Fruit fly (Drosophila melanogaster) whole organism, embryonic: Measurements from ENCODE around the gene CG15353.

ENCODE experiments used
- Atf-2 ChIP-seq: fragments of 200-800 bp; sonication (Bioruptor generic); optimal IDR thresholded peaks from 2 replicates; lab custom pipeline; 2016; ENCODE audit warnings: missing biosample characterization, missing genetic modification characterization
- BEAF-32 ChIP-seq: fragments of 200-800 bp; sonication (Bioruptor generic); optimal IDR thresholded peaks from 3 replicates; lab custom pipeline; 2017; ENCODE audit warnings: missing biosample characterization, missing genetic modification characterization, mild to moderate bottlenecking, moderate library complexity, missing genetic modification reagents
- Bgb ChIP-seq: fragments of 200-800 bp; sonication (Bioruptor generic); IDR thresholded peaks from 2 replicates; pipeline ENCODE4 v1.3.6; 2022; ENCODE audit warnings: missing biosample characterization, missing genetic modification characterization; ENCODE audit not compliant: partially characterized antibody
- CG11456 ChIP-seq: fragments of 200-800 bp; sonication (Bioruptor generic); IDR thresholded peaks from 3 replicates; pipeline ENCODE4 v1.3.6; 2022; ENCODE audit warnings: missing biosample characterization, missing genetic modification characterization
- CG1233 ChIP-seq: fragments of 200-800 bp; sonication (Bioruptor generic); optimal IDR thresholded peaks from 4 replicates; lab custom pipeline; 2018; ENCODE audit warnings: missing biosample characterization, mild to moderate bottlenecking, missing genetic modification characterization
- CG12659 ChIP-seq: fragments of 200-800 bp; sonication (Bioruptor generic); optimal IDR thresholded peaks from 3 replicates; lab custom pipeline; 2017; ENCODE audit warnings: mild to moderate bottlenecking, missing biosample characterization, missing genetic modification reagents, missing genetic modification characterization
- CG13123 ChIP-seq: fragments of 200-800 bp; sonication (Bioruptor generic); optimal IDR thresholded peaks from 2 replicates; lab custom pipeline; 2016; ENCODE audit warnings: missing biosample characterization, missing genetic modification characterization
- CG13287 ChIP-seq: fragments of 200-800 bp; sonication (Bioruptor generic); IDR thresholded peaks from 2 replicates; pipeline ENCODE4 v1.3.6; 2022; ENCODE audit warnings: missing biosample characterization, missing genetic modification characterization; ENCODE audit not compliant: partially characterized antibody
- CG1602 ChIP-seq: fragments of 200-800 bp; sonication (Bioruptor generic); optimal IDR thresholded peaks from 3 replicates; lab custom pipeline; 2016; ENCODE audit warnings: missing biosample characterization, missing genetic modification characterization
- CG16779 ChIP-seq: fragments of 200-800 bp; sonication (Bioruptor generic); IDR thresholded peaks from 2 replicates; pipeline ENCODE4 v1.3.6; 2022; ENCODE audit warnings: missing biosample characterization, missing genetic modification characterization
- CG16813 ChIP-seq: fragments of 200-800 bp; sonication (Bioruptor generic); IDR thresholded peaks from 3 replicates; pipeline ENCODE4 v1.3.6; 2022; ENCODE audit warnings: missing biosample characterization, missing genetic modification characterization; ENCODE audit not compliant: partially characterized antibody
- CG17361 ChIP-seq: fragments of 200-800 bp; sonication (Bioruptor generic); IDR thresholded peaks from 3 replicates; pipeline ENCODE4 v1.3.6; 2022; ENCODE audit warnings: missing biosample characterization, missing genetic modification characterization
- CG17568 ChIP-seq: fragments of 200-800 bp; sonication (Bioruptor generic); optimal IDR thresholded peaks from 2 replicates; lab custom pipeline; 2018; ENCODE audit warnings: missing biosample characterization, mild to moderate bottlenecking, missing genetic modification characterization, moderate library complexity
- CG17829 ChIP-seq: fragments of 200-800 bp; optimal IDR thresholded peaks from 2 replicates; lab custom pipeline; 2019; ENCODE audit warnings: missing biosample characterization, mild to moderate bottlenecking, missing genetic modification characterization, moderate library complexity
- CG31224 ChIP-seq: fragments of 200-800 bp; sonication (Bioruptor generic); IDR thresholded peaks from 2 replicates; pipeline ENCODE4 v1.3.6; 2022; ENCODE audit warnings: missing biosample characterization, missing genetic modification characterization
- CG3407 ChIP-seq: fragments of 200-800 bp; sonication (Bioruptor generic); optimal IDR thresholded peaks from 2 replicates; lab custom pipeline; 2018; ENCODE audit warnings: missing biosample characterization, mild to moderate bottlenecking, missing genetic modification characterization
- CG3995 ChIP-seq: fragments of 200-800 bp; sonication (Bioruptor generic); optimal IDR thresholded peaks from 3 replicates; lab custom pipeline; 2016; ENCODE audit warnings: missing biosample characterization, missing genetic modification characterization
- CG43689 ChIP-seq: fragments of 200-800 bp; sonication (Bioruptor generic); IDR thresholded peaks from 2 replicates; pipeline ENCODE4 v1.3.6; 2022; ENCODE audit warnings: missing biosample characterization, missing genetic modification characterization
- CG4617 ChIP-seq: fragments of 200-800 bp; sonication (Bioruptor generic); optimal IDR thresholded peaks from 3 replicates; lab custom pipeline; 2016; ENCODE audit warnings: missing biosample characterization, missing genetic modification characterization, borderline replicate concordance
- CG5180 ChIP-seq: fragments of 200-800 bp; sonication (Bioruptor generic); optimal IDR thresholded peaks from 3 replicates; lab custom pipeline; 2017; ENCODE audit warnings: missing biosample characterization, missing genetic modification characterization, mild to moderate bottlenecking, moderate library complexity, missing genetic modification reagents
- CG8290 ChIP-seq, 3 experiments: fragments of 200-800 bp; sonication (Bioruptor generic); optimal IDR thresholded peaks; 2 replicates each; lab custom pipeline; 2016 to 2019; ENCODE audit warnings: missing biosample characterization in 3 of 3, missing genetic modification characterization in 3 of 3, mild to moderate bottlenecking in 2 of 3, moderate library complexity in 1 of 3
- Dp ChIP-seq: fragments of 200-800 bp; sonication (Bioruptor generic); optimal IDR thresholded peaks from 2 replicates; lab custom pipeline; 2018; ENCODE audit warnings: missing biosample characterization, mild to moderate bottlenecking, missing genetic modification characterization, moderate library complexity
- Drgx ChIP-seq: fragments of 200-800 bp; sonication (Bioruptor generic); IDR thresholded peaks from 2 replicates; pipeline ENCODE4 v1.3.6; 2022; ENCODE audit warnings: missing biosample characterization, missing genetic modification characterization
- E2f2 ChIP-seq: fragments of 200-800 bp; sonication (Bioruptor generic); IDR thresholded peaks from 2 replicates; pipeline ENCODE4 v1.3.6; 2022; ENCODE audit warnings: missing biosample characterization, missing genetic modification characterization
- Ets65A ChIP-seq: fragments of 200-800 bp; sonication (Bioruptor generic); peaks from one replicate; lab custom pipeline; 2016; ENCODE audit warnings: missing biosample characterization, missing genetic modification characterization
- MBD-R2 ChIP-seq: fragments of 200-800 bp; sonication (Bioruptor generic); IDR thresholded peaks from 2 replicates; pipeline ENCODE4 v1.3.6; 2022; ENCODE audit warnings: missing biosample characterization, missing genetic modification characterization
- Pdp1 ChIP-seq, 2 experiments: fragments of 200-800 bp; sonication (Bioruptor generic); optimal IDR thresholded peaks; 3 replicates each; lab custom pipeline; 2016; ENCODE audit warnings: missing biosample characterization in 2 of 2, missing genetic modification characterization in 2 of 2, mild to moderate bottlenecking in 1 of 2, moderate library complexity in 1 of 2
- Scr ChIP-seq: fragments of 200-800 bp; sonication (Bioruptor generic); IDR thresholded peaks from 2 replicates; pipeline ENCODE4 v1.3.6; 2022; ENCODE audit warnings: missing biosample characterization, missing genetic modification characterization; ENCODE audit not compliant: partially characterized antibody
- Sin3A ChIP-seq: fragments of >200 bp; optimal IDR thresholded peaks from 2 replicates; lab custom pipeline; 2018
- Sox100B ChIP-seq: fragments of 200-800 bp; sonication (Bioruptor generic); optimal IDR thresholded peaks from 3 replicates; lab custom pipeline; 2018; ENCODE audit warnings: missing biosample characterization, mild to moderate bottlenecking, missing genetic modification characterization
- Vsx1 ChIP-seq: fragments of 200-800 bp; sonication (Bioruptor generic); optimal IDR thresholded peaks from 2 replicates; lab custom pipeline; 2017; ENCODE audit warnings: missing biosample characterization, mild to moderate bottlenecking, missing genetic modification characterization, missing genetic modification reagents
- Xbp1 ChIP-seq: fragments of 200-800 bp; sonication (Bioruptor generic); optimal IDR thresholded peaks from 3 replicates; lab custom pipeline; 2016; ENCODE audit warnings: missing biosample characterization, mild to moderate bottlenecking, missing genetic modification characterization
- ato ChIP-seq: fragments of 200-800 bp; sonication (Bioruptor generic); IDR thresholded peaks from 2 replicates; pipeline ENCODE4 v1.3.6; 2022; ENCODE audit warnings: missing biosample characterization, missing genetic modification characterization; ENCODE audit not compliant: partially characterized antibody
- bowl ChIP-seq: fragments of 200-800 bp; sonication (Bioruptor generic); IDR thresholded peaks from 2 replicates; pipeline ENCODE4 v1.3.6; 2022; ENCODE audit warnings: missing biosample characterization, missing genetic modification characterization
- cato ChIP-seq: fragments of 200-800 bp; sonication (Bioruptor generic); optimal IDR thresholded peaks from 2 replicates; lab custom pipeline; 2016; ENCODE audit warnings: missing biosample characterization, missing genetic modification characterization, borderline replicate concordance
- nerfin-2 ChIP-seq: fragments of 200-800 bp; sonication (Bioruptor generic); IDR thresholded peaks from 2 replicates; pipeline ENCODE4 v1.3.6; 2022; ENCODE audit warnings: missing biosample characterization, missing genetic modification characterization; ENCODE audit not compliant: partially characterized antibody
- odd ChIP-seq: fragments of 200-800 bp; sonication (Bioruptor generic); optimal IDR thresholded peaks from 2 replicates; lab custom pipeline; 2017; ENCODE audit warnings: missing biosample characterization, mild to moderate bottlenecking, missing genetic modification characterization
- pfk ChIP-seq: fragments of 200-800 bp; sonication (Bioruptor generic); optimal IDR thresholded peaks from 2 replicates; lab custom pipeline; 2018; ENCODE audit warnings: missing biosample characterization, mild to moderate bottlenecking, missing genetic modification characterization, moderate library complexity
- pita ChIP-seq: fragments of 200-800 bp; sonication (Bioruptor generic); optimal IDR thresholded peaks from 2 replicates; lab custom pipeline; 2017; ENCODE audit warnings: missing biosample characterization, mild to moderate bottlenecking, missing genetic modification characterization
- prd ChIP-seq, 3 experiments: fragments of >200 bp in 2 of 3; fragments of 200-800 bp in 1 of 3; sonication (Bioruptor generic) in 1 of 3; optimal IDR thresholded peaks in 2 of 3; IDR thresholded peaks in 1 of 3; 2 replicates in 2 of 3; 3 replicates in 1 of 3; pipeline versions ENCODE4 v1.3.6 to Lab custom; 2017 to 2022; ENCODE audit warnings: missing biosample characterization in 1 of 3, missing genetic modification characterization in 1 of 3
- rib ChIP-seq: fragments of 200-800 bp; sonication (Bioruptor generic); IDR thresholded peaks from 2 replicates; pipeline ENCODE4 v1.3.6; 2022; ENCODE audit warnings: missing biosample characterization, missing genetic modification characterization
- sd ChIP-seq: fragments of 200-800 bp; sonication (Bioruptor generic); optimal IDR thresholded peaks from 3 replicates; lab custom pipeline; 2018; ENCODE audit warnings: missing biosample characterization, mild to moderate bottlenecking, missing genetic modification characterization, moderate library complexity
- sim ChIP-seq: fragments of 200-800 bp; sonication (Bioruptor generic); IDR thresholded peaks from 2 replicates; pipeline ENCODE4 v1.3.6; 2022; ENCODE audit warnings: missing biosample characterization, missing genetic modification characterization
- sima ChIP-seq: fragments of 200-800 bp; sonication (Bioruptor generic); optimal IDR thresholded peaks from 2 replicates; lab custom pipeline; 2016; ENCODE audit warnings: missing biosample characterization, missing genetic modification characterization
- trem ChIP-seq: fragments of 200-800 bp; optimal IDR thresholded peaks from 3 replicates; lab custom pipeline; 2019; ENCODE audit warnings: missing biosample characterization, mild to moderate bottlenecking, missing genetic modification characterization, moderate library complexity
- wdn ChIP-seq: fragments of 200-800 bp; sonication (Bioruptor generic); IDR thresholded peaks from 2 replicates; pipeline ENCODE4 v1.3.6; 2022; ENCODE audit warnings: missing biosample characterization, missing genetic modification characterization
- zen ChIP-seq: fragments of 200-800 bp; sonication (Bioruptor generic); optimal IDR thresholded peaks from 3 replicates; lab custom pipeline; 2018; ENCODE audit warnings: missing biosample characterization, mild to moderate bottlenecking, missing genetic modification characterization, moderate library complexity
- zf30C ChIP-seq: fragments of 200-800 bp; sonication (Bioruptor generic); optimal IDR thresholded peaks from 3 replicates; lab custom pipeline; 2018; ENCODE audit warnings: missing biosample characterization, mild to moderate bottlenecking, missing genetic modification characterization
- zfh1 ChIP-seq: fragments of 200-800 bp; sonication (Bioruptor generic); IDR thresholded peaks from 3 replicates; pipeline ENCODE4 v1.3.6; 2022; ENCODE audit warnings: missing biosample characterization, missing genetic modification characterization

CG15353 gene

dm6 chr2L:1981726-1982367, 25.1 kb downstream of the CG15353 start, which contains the start of gene CG7289 (continued):
- TF ChIP-seq CG8290 (GFP tag; optimal IDR thresholded peaks at IDR 0.05; lab: Kevin White, UChicago) (no peak), CG8290 (tag; optimal IDR thresholded peaks at IDR 0.05; lab: Kevin White, UChicago) (peak in 1 of 2 experiments; percentile 35), CG17361 (no peak), CG31224 (GFP tag; lab: Robert Waterston, UW) (no peak), CG1233 (GFP tag; lab: Kevin White, UChicago) (no peak), CG3995 (GFP tag; lab: Kevin White, UChicago) (no peak), CG17568 (GFP tag; lab: Kevin White, UChicago) (no peak), CG12659 (GFP tag; lab: Kevin White, UChicago) (peak; percentile 6), ato (GFP tag; lab: Robert Waterston, UW) (no peak), sima (GFP tag; lab: Kevin White, UChicago) (no peak), wdn (GFP tag; lab: Robert Waterston, UW) (no peak), CG43689 (GFP tag; lab: Robert Waterston, UW) (no peak), Xbp1 (GFP tag; lab: Kevin White, UChicago) (peak; percentile 25), Dp (peak; percentile 28), trem (tag; lab: Kevin White, UChicago) (peak; percentile 4), Bgb (GFP tag; lab: Robert Waterston, UW) (peak; percentile 55), CG16779 (no peak), Ets65A (GFP tag; lab: Kevin White, UChicago) (peak; percentile 92), Vsx1 (GFP tag; lab: Kevin White, UChicago) (no peak), E2f2 (GFP tag; lab: Robert Waterston, UW) (peak; percentile 42; the same call in 1 of the 2 replicates), sim (no peak), zen (tag; lab: Kevin White, UChicago) (no peak), Scr (GFP tag; lab: Robert Waterston, UW) (peak; percentile 65), zfh1 (GFP tag; lab: Robert Waterston, UW) (no peak), CG1602 (GFP tag; lab: Kevin White, UChicago) (no peak), pita (no peak), MBD-R2 (GFP tag; lab: Robert Waterston, UW) (peak; percentile 77), pfk (GFP tag; lab: Kevin White, UChicago) (no peak), CG13287 (peak; percentile 78), zf30C (GFP tag; lab: Kevin White, UChicago) (no peak), Sin3A (lab: Kevin White, UChicago) (no peak), CG13123 (GFP tag; lab: Kevin White, UChicago) (no peak), sd (tag; lab: Kevin White, UChicago) (no peak), CG3407 (GFP tag; lab: Kevin White, UChicago) (no peak), CG5180 (no peak), CG11456 (GFP tag; lab: Robert Waterston, UW) (no peak), CG17829 (peak; percentile 18), Drgx (GFP tag; lab: Robert Waterston, UW) (no peak), CG4617 (GFP tag; lab: Kevin White, UChicago) (peak; percentile 94), Pdp1 (GFP tag; optimal IDR thresholded peaks at IDR 0.05; lab: Kevin White, UChicago) (no peak), CG16813 (GFP tag; lab: Robert Waterston, UW) (peak; percentile 59), BEAF-32 (GFP tag; lab: Kevin White, UChicago) (peak; percentile 67), prd (optimal IDR thresholded peaks at IDR 0.05; lab: Kevin White, UChicago) (no peak), prd (GFP tag; IDR thresholded peaks at IDR 0.05; lab: Robert Waterston, UW) (no peak), Sox100B (no peak), nerfin-2 (GFP tag; lab: Robert Waterston, UW) (no peak), bowl (GFP tag; lab: Robert Waterston, UW) (no peak), odd (GFP tag; lab: Kevin White, UChicago) (no peak), cato (GFP tag; lab: Kevin White, UChicago) (no peak), Atf-2 (GFP tag; lab: Kevin White, UChicago) (no peak), rib (GFP tag; lab: Robert Waterston, UW) (no peak)
